Worm (Caenorhabditis elegans) whole organism, late embryonic: ENCODE measurements around the gene C56G2.5.

ENCODE experiments used
- F13H6.1 ChIP-seq: sonication (generic microtip); optimal IDR thresholded peaks from 2 replicates; lab custom pipeline; 2016; ENCODE audit warnings: missing genetic modification characterization, missing compliant biosample characterization
- Y22D7AL.16 ChIP-seq: sonication (generic microtip); optimal IDR thresholded peaks from 2 replicates; lab custom pipeline; 2016; ENCODE audit warnings: missing genetic modification characterization, missing compliant biosample characterization
- ahr-1 ChIP-seq: sonication (generic microtip); optimal IDR thresholded peaks from 2 replicates; lab custom pipeline; 2016; ENCODE audit warnings: missing genetic modification characterization, missing compliant biosample characterization
- ceh-14 ChIP-seq: sonication (generic microtip); optimal IDR thresholded peaks from 2 replicates; lab custom pipeline; 2016; ENCODE audit warnings: missing genotype, missing genetic modification characterization, missing compliant biosample characterization
- ceh-24 ChIP-seq: sonication (generic microtip); optimal IDR thresholded peaks from 2 replicates; lab custom pipeline; 2016; ENCODE audit warnings: mild to moderate bottlenecking, missing genetic modification characterization, missing compliant biosample characterization
- ceh-34 ChIP-seq: sonication (generic microtip); optimal IDR thresholded peaks from 2 replicates; lab custom pipeline; 2016; ENCODE audit warnings: mild to moderate bottlenecking, missing genetic modification characterization, missing compliant biosample characterization
- che-1 ChIP-seq: sonication (generic microtip); optimal IDR thresholded peaks from 2 replicates; lab custom pipeline; 2016; ENCODE audit warnings: mild to moderate bottlenecking, missing genetic modification characterization, missing compliant biosample characterization
- dve-1 ChIP-seq: sonication (generic microtip); optimal IDR thresholded peaks from 2 replicates; lab custom pipeline; 2017; ENCODE audit warnings: antibody characterized with exemption, mild to moderate bottlenecking, missing genetic modification characterization, missing compliant biosample characterization
- elt-2 ChIP-seq: sonication (generic microtip); optimal IDR thresholded peaks from 2 replicates; lab custom pipeline; 2016; ENCODE audit warnings: missing genetic modification reagents, missing genetic modification characterization, missing compliant biosample characterization
- ets-4 ChIP-seq: sonication (generic microtip); optimal IDR thresholded peaks from 2 replicates; lab custom pipeline; 2016; ENCODE audit warnings: missing genetic modification characterization, missing compliant biosample characterization
- eyg-1 ChIP-seq: sonication (generic microtip); optimal IDR thresholded peaks from 2 replicates; lab custom pipeline; 2016; ENCODE audit warnings: missing genotype, missing genetic modification characterization, missing compliant biosample characterization
- fax-1 ChIP-seq: sonication (generic microtip); optimal IDR thresholded peaks from 2 replicates; lab custom pipeline; 2016; ENCODE audit warnings: missing genotype, missing genetic modification characterization, missing compliant biosample characterization
- fkh-10 ChIP-seq: fragments of 150-350 bp; optimal IDR thresholded peaks from 2 replicates; lab custom pipeline; 2014; ENCODE audit warnings: missing biosample characterization, missing genetic modification reagents, missing genetic modification characterization
- hlh-30 ChIP-seq: sonication (generic microtip); optimal IDR thresholded peaks from 2 replicates; lab custom pipeline; 2017; ENCODE audit warnings: antibody characterized with exemption, missing genetic modification characterization, missing compliant biosample characterization; ENCODE audit not compliant: insufficient read depth
- lin-11 ChIP-seq: fragments of 200-800 bp; sonication (Bioruptor generic); optimal IDR thresholded peaks from 2 replicates; lab custom pipeline; 2018; ENCODE audit warnings: mild to moderate bottlenecking, missing genetic modification characterization, missing compliant biosample characterization
- nfya-1 ChIP-seq: sonication (generic microtip); optimal IDR thresholded peaks from 2 replicates; lab custom pipeline; 2017; ENCODE audit warnings: missing genetic modification characterization, mild to moderate bottlenecking, missing compliant biosample characterization, antibody characterized with exemption, moderate library complexity
- nhr-232 ChIP-seq: sonication (generic microtip); optimal IDR thresholded peaks from 2 replicates; lab custom pipeline; 2016; ENCODE audit warnings: missing genetic modification characterization, missing compliant biosample characterization
- pag-3 ChIP-seq: sonication (generic microtip); optimal IDR thresholded peaks from 2 replicates; lab custom pipeline; 2016; ENCODE audit warnings: missing compliant biosample characterization, missing genetic modification characterization, borderline replicate concordance
- pha-4 ChIP-seq: fragments of 150-350 bp; optimal IDR thresholded peaks from 2 replicates; lab custom pipeline; 2018; ENCODE audit warnings: missing biosample characterization, missing genetic modification reagents, missing genetic modification characterization
- pqm-1 ChIP-seq: sonication (generic microtip); optimal IDR thresholded peaks from 2 replicates; lab custom pipeline; 2016; ENCODE audit warnings: missing genetic modification characterization, missing compliant biosample characterization
- ref-2 ChIP-seq: sonication (generic microtip); optimal IDR thresholded peaks from 2 replicates; lab custom pipeline; 2016; ENCODE audit warnings: missing genetic modification characterization, missing compliant biosample characterization
- sdc-2 ChIP-seq: sonication (generic microtip); optimal IDR thresholded peaks from 2 replicates; lab custom pipeline; 2016; ENCODE audit warnings: missing genotype, missing genetic modification characterization, missing compliant biosample characterization
- sox-4 ChIP-seq: sonication (generic microtip); optimal IDR thresholded peaks from 2 replicates; lab custom pipeline; 2017; ENCODE audit warnings: mild to moderate bottlenecking, missing genetic modification characterization, inconsistent platforms, missing compliant biosample characterization
- tbx-2 ChIP-seq: sonication (generic microtip); optimal IDR thresholded peaks from 2 replicates; lab custom pipeline; 2016; ENCODE audit warnings: missing genetic modification characterization, missing compliant biosample characterization
- unc-3 ChIP-seq, 2 experiments: fragments of 200-800 bp in 1 of 2; sonication (Bioruptor generic) in 1 of 2; sonication (generic microtip) in 1 of 2; conservative IDR thresholded peaks in 1 of 2; optimal IDR thresholded peaks in 1 of 2; 2 replicates each; pipeline versions ENCODE4 v1.3.6 to Lab custom; 2016 to 2022; ENCODE audit warnings: missing compliant biosample characterization in 2 of 2, missing genetic modification characterization in 2 of 2, missing genetic modification reagents in 1 of 2
- unc-42 ChIP-seq: sonication (generic microtip); optimal IDR thresholded peaks from 2 replicates; lab custom pipeline; 2016; ENCODE audit warnings: missing genotype, missing genetic modification characterization, missing compliant biosample characterization

The C56G2.5 gene

DNA sequence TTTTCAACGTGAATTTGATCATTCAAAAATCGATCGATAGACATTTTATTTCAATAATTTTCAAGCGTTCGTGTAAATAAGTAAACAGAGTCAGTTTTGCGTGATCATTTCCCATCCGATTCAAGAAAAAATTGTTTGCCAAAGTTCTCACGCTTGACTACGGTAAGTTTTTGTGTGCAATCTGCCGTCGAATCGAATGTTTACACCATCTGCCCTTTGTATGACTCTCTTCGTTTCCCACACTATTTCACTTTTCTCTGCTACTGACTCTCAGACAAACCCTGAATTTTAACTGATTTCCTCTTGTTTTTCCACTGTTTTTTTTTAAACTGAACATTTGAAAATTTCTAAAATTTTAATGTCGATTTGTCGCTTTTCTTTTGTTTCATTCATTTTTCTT is 20.7 kb upstream of the C56G2.5 start (continued):
- peak; percentile 33 for TF ChIP-seq fkh-10

ce11 chrIII:6343229-6343628 is 19.2 kb upstream of the C56G2.5 start, which contains the start of gene C56G2.9:
Gene C56G2.9 (minus strand): TSS chrIII:6343329.
- TF ChIP-seq dve-1 (tag; lab: Kevin White, UChicago), result no peak
- TF ChIP-seq eyg-1, result no peak
- no peak for TF ChIP-seq F13H6.1 (tag; lab: Kevin White, UChicago)
- no peak for TF ChIP-seq pag-3 (tag; lab: Kevin White, UChicago)
- no peak for TF ChIP-seq elt-2
- no peak for TF ChIP-seq fax-1 (tag; lab: Kevin White, UChicago)
- no peak for TF ChIP-seq Y22D7AL.16 (tag; lab: Kevin White, UChicago)
- no peak for TF ChIP-seq pha-4 (tag; lab: Kevin White, UChicago)

DNA sequence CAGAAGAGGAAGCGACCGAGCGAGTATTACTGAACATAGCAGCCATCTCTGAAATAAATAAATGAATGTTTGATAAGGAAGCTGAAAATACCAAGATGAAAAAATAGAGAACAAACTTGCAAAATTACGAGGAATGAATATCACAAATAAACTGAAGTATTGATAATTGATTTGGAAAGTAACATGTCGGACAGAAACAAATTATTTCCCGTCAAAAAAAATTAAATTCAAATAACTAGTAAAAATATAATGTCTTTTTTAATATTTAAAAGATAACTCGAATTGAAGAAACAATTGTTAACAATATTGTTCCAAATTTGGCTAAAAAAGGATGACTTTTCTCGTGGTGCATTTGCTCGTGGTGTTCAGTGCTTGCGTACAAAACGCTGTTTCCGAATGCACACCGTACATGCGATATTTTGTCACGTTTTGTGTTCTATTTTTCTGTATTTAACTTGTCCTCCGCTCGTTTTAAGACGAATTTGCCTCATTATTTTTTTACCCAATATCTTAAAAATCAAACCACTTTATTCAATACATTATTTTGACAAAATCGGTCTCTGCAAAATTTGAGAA is 17.9 kb upstream of the C56G2.5 start, which contains the start of gene rpn-13:
TSS of gene rpn-13 (minus strand) at position 51 of the 576 bp plus-strand sequence.
- TF ChIP-seq ref-2 (tag; lab: Kevin White, UChicago) (no peak), hlh-30 (peak; percentile 70), nfya-1 (tag; lab: Kevin White, UChicago) (peak; percentile 50), elt-2 (peak; percentile 13), fkh-10 (no peak), tbx-2 (tag; lab: Kevin White, UChicago) (peak; percentile 1)
- TF ChIP-seq, all 69 proteins: peak for 4

ce11 chrIII:6339919-6340434 is 15.9 kb upstream of the C56G2.5 start, which contains the start of gene let-767:
Gene let-767 (minus strand): TSS chrIII:6339969.
- TF ChIP-seq ahr-1 (tag; lab: Kevin White, UChicago), result no peak
- peak; percentile 23 for TF ChIP-seq elt-2
- no peak for TF ChIP-seq che-1 (tag; lab: Kevin White, UChicago)
- TF ChIP-seq nhr-232 (tag; lab: Kevin White, UChicago), result no peak
- no peak for TF ChIP-seq unc-3 (GFP tag; conservative IDR thresholded peaks at IDR 0.05; lab: Robert Waterston, UW)
- TF ChIP-seq unc-3 (tag; optimal IDR thresholded peaks at IDR 0.05; lab: Kevin White, UChicago), result no peak
- no peak for TF ChIP-seq ceh-14
- no peak for TF ChIP-seq pqm-1 (tag; lab: Kevin White, UChicago)
- TF ChIP-seq, all 69 proteins: peak for 1

ce11 chrIII:6334364-6334763 is 10.3 kb upstream of the C56G2.5 start:
- TF ChIP-seq ceh-24 (tag; lab: Kevin White, UChicago), result no peak
- peak; percentile 58 for TF ChIP-seq unc-42 (tag; lab: Kevin White, UChicago)
- no peak for TF ChIP-seq ceh-34

ce11 chrIII:6331211-6331782 is 7.3 kb upstream of the C56G2.5 start, which contains the start of gene C56G2.4:
Gene C56G2.4 (plus strand): TSS chrIII:6331732.
- no peak for TF ChIP-seq ets-4
- no peak for TF ChIP-seq lin-11
- TF ChIP-seq sox-4 (tag; lab: Kevin White, UChicago), result no peak
- TF ChIP-seq unc-42 (tag; lab: Kevin White, UChicago), result peak; percentile 22
- TF ChIP-seq sdc-2 (tag; lab: Kevin White, UChicago), result no peak

ce11 chrIII:6317345-6317744 is 6.7 kb downstream of the C56G2.5 start:
- TF ChIP-seq ahr-1 (tag; lab: Kevin White, UChicago) (no peak), fkh-10 (peak; percentile 84), unc-42 (tag; lab: Kevin White, UChicago) (peak; percentile 99)
